Worm (Caenorhabditis elegans): ENCODE data around the gene ears-2.

- TF ChIP-seq W03F9.2 (tag; optimal IDR thresholded peaks at IDR 0.05) (no peak), him-1 (tag; optimal IDR thresholded peaks at IDR 0.05) (no peak), dao-5 (tag; optimal IDR thresholded peaks at IDR 0.05) (no peak)
Observed at ce11 chrIV:426597-426996, 36.3 kb upstream of the ears-2 start.

Data from whole organism, L4/young adult.